Fruit fly (Drosophila melanogaster): Measurements from ENCODE around the gene Zif.

dm6 chr3R:6421263-6421662 lies 35.6 kb upstream of the Zif start:
- no peak for TF ChIP-seq topi (GFP tag; optimal IDR thresholded peaks at IDR 0.05)
- TF ChIP-seq CG10669 (GFP tag; optimal IDR thresholded peaks at IDR 0.05): no peak
- no peak for TF ChIP-seq Blimp-1 (GFP tag; optimal IDR thresholded peaks at IDR 0.05)
- TF ChIP-seq CG9139 (GFP tag; optimal IDR thresholded peaks at IDR 0.05): no peak
- no peak for TF ChIP-seq CG16779 (tag; optimal IDR thresholded peaks at IDR 0.05)
- TF ChIP-seq CG15336 (GFP tag; IDR thresholded peaks at IDR 0.05): no peak
- no peak for TF ChIP-seq Hr39 (GFP tag; optimal IDR thresholded peaks at IDR 0.05)
- TF ChIP-seq CG4318 (GFP tag; optimal IDR thresholded peaks at IDR 0.05): no peak

Measured in whole organism, prepupa.